Fruit fly (Drosophila melanogaster) whole organism, embryonic: ENCODE data around the gene SkpC.

Source experiments
- CG10209 ChIP-seq: fragments of 200-800 bp; sonication (Bioruptor generic); optimal IDR thresholded peaks from 3 replicates; lab custom pipeline; 2017; ENCODE audit warnings: missing biosample characterization, mild to moderate bottlenecking, missing genetic modification characterization, missing genetic modification reagents
- CG10431 ChIP-seq: fragments of 200-800 bp; sonication (Bioruptor generic); optimal IDR thresholded peaks from 3 replicates; lab custom pipeline; 2018; ENCODE audit warnings: missing biosample characterization, mild to moderate bottlenecking, missing genetic modification characterization
- CG10959 ChIP-seq: fragments of 200-800 bp; sonication (Bioruptor generic); IDR thresholded peaks from 2 replicates; pipeline ENCODE4 v1.3.6; 2022; ENCODE audit warnings: missing biosample characterization, missing genetic modification characterization
- CG11247 ChIP-seq: fragments of 200-800 bp; sonication (Bioruptor generic); IDR thresholded peaks from 2 replicates; pipeline ENCODE4 v1.3.6; 2022; ENCODE audit warnings: missing biosample characterization, missing genetic modification characterization
- CG11723 ChIP-seq: fragments of 200-800 bp; sonication (Bioruptor generic); optimal IDR thresholded peaks from 2 replicates; lab custom pipeline; 2017; ENCODE audit warnings: missing biosample characterization, mild to moderate bottlenecking, missing genetic modification characterization
- CG12236 ChIP-seq: fragments of 200-800 bp; sonication (Bioruptor generic); optimal IDR thresholded peaks from 2 replicates; lab custom pipeline; 2016; ENCODE audit warnings: missing biosample characterization, missing genetic modification characterization
- CG15269 ChIP-seq: fragments of 200-800 bp; sonication (Bioruptor generic); optimal IDR thresholded peaks from 2 replicates; lab custom pipeline; 2018; ENCODE audit warnings: missing biosample characterization, mild to moderate bottlenecking, missing genetic modification characterization, moderate library complexity
- CG17612 ChIP-seq: fragments of 200-800 bp; sonication (Bioruptor generic); IDR thresholded peaks from 2 replicates; pipeline ENCODE4 v1.3.6; 2022; ENCODE audit warnings: missing biosample characterization, missing genetic modification characterization
- CG32772 ChIP-seq: fragments of 200-800 bp; sonication (Bioruptor generic); IDR thresholded peaks from 2 replicates; pipeline ENCODE4 v1.3.6; 2022; ENCODE audit warnings: missing biosample characterization, missing genetic modification characterization
- CG3281 ChIP-seq: fragments of 200-800 bp; sonication (Bioruptor generic); optimal IDR thresholded peaks from 3 replicates; lab custom pipeline; 2017; ENCODE audit warnings: missing biosample characterization, mild to moderate bottlenecking, missing genetic modification characterization
- CG3407 ChIP-seq: fragments of 200-800 bp; sonication (Bioruptor generic); optimal IDR thresholded peaks from 2 replicates; lab custom pipeline; 2018; ENCODE audit warnings: missing biosample characterization, mild to moderate bottlenecking, missing genetic modification characterization
- CG4707 ChIP-seq: fragments of 200-800 bp; sonication (Bioruptor generic); optimal IDR thresholded peaks from 2 replicates; lab custom pipeline; 2018; ENCODE audit warnings: missing biosample characterization, mild to moderate bottlenecking, missing genetic modification characterization, moderate library complexity
- CG4820 ChIP-seq: fragments of 200-800 bp; sonication (Bioruptor generic); optimal IDR thresholded peaks from 3 replicates; lab custom pipeline; 2016; ENCODE audit warnings: missing biosample characterization, missing genetic modification characterization
- CG5180 ChIP-seq: fragments of 200-800 bp; sonication (Bioruptor generic); optimal IDR thresholded peaks from 3 replicates; lab custom pipeline; 2017; ENCODE audit warnings: missing biosample characterization, missing genetic modification characterization, mild to moderate bottlenecking, moderate library complexity, missing genetic modification reagents
- CG5245 ChIP-seq: fragments of 200-800 bp; sonication (Bioruptor generic); optimal IDR thresholded peaks from 3 replicates; lab custom pipeline; 2016; ENCODE audit warnings: missing biosample characterization, missing genetic modification characterization
- CG8359 ChIP-seq: fragments of 200-800 bp; sonication (Bioruptor generic); optimal IDR thresholded peaks from 2 replicates; lab custom pipeline; 2017; ENCODE audit warnings: missing biosample characterization, mild to moderate bottlenecking, missing genetic modification characterization, borderline replicate concordance
- Dref ChIP-seq: fragments of 200-800 bp; sonication (Bioruptor generic); IDR thresholded peaks from 2 replicates; pipeline ENCODE4 v1.3.6; 2022; ENCODE audit warnings: missing biosample characterization, missing genetic modification characterization
- HLH54F ChIP-seq: fragments of 200-800 bp; sonication (Bioruptor generic); optimal IDR thresholded peaks from 3 replicates; lab custom pipeline; 2016; ENCODE audit warnings: missing biosample characterization, missing genetic modification characterization
- Mad ChIP-seq: fragments of 200-800 bp; sonication (Bioruptor generic); optimal IDR thresholded peaks from 2 replicates; lab custom pipeline; 2016; ENCODE audit warnings: missing biosample characterization, missing genetic modification characterization
- Med ChIP-seq: fragments of 200-800 bp; sonication (Bioruptor generic); peaks from one replicate; lab custom pipeline; 2016; ENCODE audit warnings: missing biosample characterization, missing genetic modification characterization, mild to moderate bottlenecking, inconsistent platforms, moderate library complexity
- NFAT ChIP-seq: fragments of 200-800 bp; sonication (Bioruptor generic); IDR thresholded peaks from 2 replicates; pipeline ENCODE4 v1.3.6; 2022; ENCODE audit warnings: missing biosample characterization, missing genetic modification characterization
- Nf-YA ChIP-seq: fragments of 200-800 bp; sonication (Bioruptor generic); IDR thresholded peaks from 2 replicates; pipeline ENCODE4 v1.3.6; 2022; ENCODE audit warnings: missing biosample characterization, missing genetic modification characterization
- Poxn ChIP-seq: fragments of 200-800 bp; sonication (Bioruptor generic); IDR thresholded peaks from 2 replicates; pipeline ENCODE4 v1.3.6; 2022; ENCODE audit warnings: missing biosample characterization, missing genetic modification characterization
- Rx ChIP-seq: fragments of 200-800 bp; sonication (Bioruptor generic); IDR thresholded peaks from 2 replicates; pipeline ENCODE4 v1.3.6; 2022; ENCODE audit warnings: missing biosample characterization, missing genetic modification characterization
- Six4 ChIP-seq: fragments of 200-800 bp; sonication (Bioruptor generic); optimal IDR thresholded peaks from 2 replicates; lab custom pipeline; 2016; ENCODE audit warnings: missing biosample characterization, missing genetic modification characterization
- Sox100B ChIP-seq: fragments of 200-800 bp; sonication (Bioruptor generic); optimal IDR thresholded peaks from 3 replicates; lab custom pipeline; 2018; ENCODE audit warnings: missing biosample characterization, mild to moderate bottlenecking, missing genetic modification characterization
- bowl ChIP-seq: fragments of 200-800 bp; sonication (Bioruptor generic); IDR thresholded peaks from 2 replicates; pipeline ENCODE4 v1.3.6; 2022; ENCODE audit warnings: missing biosample characterization, missing genetic modification characterization
- caup ChIP-seq: fragments of 200-800 bp; sonication (Bioruptor generic); optimal IDR thresholded peaks from 3 replicates; lab custom pipeline; 2017; ENCODE audit warnings: missing biosample characterization, mild to moderate bottlenecking, missing genetic modification characterization, moderate library complexity; ENCODE audit not compliant: severe bottlenecking
- ci ChIP-seq: fragments of 200-800 bp; sonication (Bioruptor generic); IDR thresholded peaks from 3 replicates; pipeline ENCODE4 v1.3.6; 2022; ENCODE audit warnings: missing biosample characterization, missing genetic modification characterization
- croc ChIP-seq: fragments of 200-800 bp; sonication (Bioruptor generic); conservative IDR thresholded peaks from 3 replicates; pipeline ENCODE4 v1.3.6; 2022; ENCODE audit warnings: missing biosample characterization, missing genetic modification characterization
- cwo ChIP-seq: fragments of 200-800 bp; sonication (Bioruptor generic); optimal IDR thresholded peaks from 3 replicates; lab custom pipeline; 2017; ENCODE audit warnings: missing biosample characterization, missing genetic modification characterization, mild to moderate bottlenecking, moderate library complexity, missing genetic modification reagents
- dan ChIP-seq: fragments of 200-800 bp; sonication (Bioruptor generic); IDR thresholded peaks from 2 replicates; pipeline ENCODE4 v1.3.6; 2022; ENCODE audit warnings: missing biosample characterization, missing genetic modification characterization
- danr ChIP-seq: fragments of 200-800 bp; sonication (Bioruptor generic); IDR thresholded peaks from 2 replicates; pipeline ENCODE4 v1.3.6; 2022; ENCODE audit warnings: missing biosample characterization, missing genetic modification characterization
- fd64A ChIP-seq: fragments of 200-800 bp; sonication (Bioruptor generic); optimal IDR thresholded peaks from 3 replicates; lab custom pipeline; 2018; ENCODE audit warnings: missing biosample characterization, mild to moderate bottlenecking, missing genetic modification characterization
- gcm2 ChIP-seq: fragments of 200-800 bp; sonication (Bioruptor generic); optimal IDR thresholded peaks from 2 replicates; lab custom pipeline; 2016; ENCODE audit warnings: missing biosample characterization, missing genetic modification characterization
- gfzf ChIP-seq: fragments of 200-800 bp; sonication (Bioruptor generic); optimal IDR thresholded peaks from 2 replicates; lab custom pipeline; 2016; ENCODE audit warnings: missing biosample characterization, mild to moderate bottlenecking, missing genetic modification characterization, moderate library complexity
- jing ChIP-seq: fragments of 200-800 bp; sonication (Bioruptor generic); optimal IDR thresholded peaks from 2 replicates; lab custom pipeline; 2018; ENCODE audit warnings: missing biosample characterization, mild to moderate bottlenecking, missing genetic modification characterization
- kah ChIP-seq: fragments of 200-800 bp; sonication (Bioruptor generic); optimal IDR thresholded peaks from 2 replicates; lab custom pipeline; 2018; ENCODE audit warnings: missing biosample characterization, mild to moderate bottlenecking, missing genetic modification characterization
- lola ChIP-seq, 3 experiments: fragments of >200 bp in 2 of 3; fragments of 200-800 bp in 1 of 3; sonication (Bioruptor generic) in 1 of 3; optimal IDR thresholded peaks; 2 replicates each; lab custom pipeline; 2017 to 2019; ENCODE audit warnings: missing biosample characterization in 3 of 3, missing genetic modification characterization in 3 of 3, mild to moderate bottlenecking in 1 of 3, moderate library complexity in 1 of 3
- oc ChIP-seq: fragments of 200-800 bp; sonication (Bioruptor generic); optimal IDR thresholded peaks from 2 replicates; lab custom pipeline; 2018; ENCODE audit warnings: missing biosample characterization, mild to moderate bottlenecking, missing genetic modification characterization, moderate library complexity
- odd ChIP-seq: fragments of 200-800 bp; sonication (Bioruptor generic); optimal IDR thresholded peaks from 2 replicates; lab custom pipeline; 2017; ENCODE audit warnings: missing biosample characterization, mild to moderate bottlenecking, missing genetic modification characterization
- peb ChIP-seq: fragments of 200-800 bp; sonication (Bioruptor generic); IDR thresholded peaks from 2 replicates; pipeline ENCODE4 v1.3.6; 2022; ENCODE audit warnings: missing biosample characterization, missing genetic modification characterization
- pita ChIP-seq: fragments of 200-800 bp; sonication (Bioruptor generic); optimal IDR thresholded peaks from 2 replicates; lab custom pipeline; 2017; ENCODE audit warnings: missing biosample characterization, mild to moderate bottlenecking, missing genetic modification characterization
- pnt ChIP-seq: fragments of 200-800 bp; sonication (Bioruptor generic); optimal IDR thresholded peaks from 3 replicates; lab custom pipeline; 2016; ENCODE audit warnings: missing biosample characterization, missing genetic modification characterization
- sd ChIP-seq: fragments of 200-800 bp; sonication (Bioruptor generic); optimal IDR thresholded peaks from 3 replicates; lab custom pipeline; 2018; ENCODE audit warnings: missing biosample characterization, mild to moderate bottlenecking, missing genetic modification characterization, moderate library complexity
- sisA ChIP-seq: fragments of 200-800 bp; sonication (Bioruptor generic); IDR thresholded peaks from 2 replicates; pipeline ENCODE4 v1.3.6; 2022; ENCODE audit warnings: missing biosample characterization, missing genetic modification characterization
- slou ChIP-seq: fragments of 200-800 bp; sonication (Bioruptor generic); optimal IDR thresholded peaks from 3 replicates; lab custom pipeline; 2016; ENCODE audit warnings: missing biosample characterization, missing genetic modification characterization
- vfl ChIP-seq: fragments of 200-800 bp; sonication (Bioruptor generic); optimal IDR thresholded peaks from 2 replicates; lab custom pipeline; 2016; ENCODE audit warnings: missing biosample characterization, missing genetic modification characterization
- yki ChIP-seq: fragments of >200 bp; optimal IDR thresholded peaks from 3 replicates; lab custom pipeline; 2018
- zen ChIP-seq: fragments of 200-800 bp; sonication (Bioruptor generic); optimal IDR thresholded peaks from 3 replicates; lab custom pipeline; 2018; ENCODE audit warnings: missing biosample characterization, mild to moderate bottlenecking, missing genetic modification characterization, moderate library complexity

The SkpC gene

dm6 chrX:19769821-19770519 is 45.9 kb upstream of the SkpC start (continued):
- TF ChIP-seq pnt (GFP tag; lab: Kevin White, UChicago) (peak; percentile 21), caup (no peak), CG11247 (GFP tag; lab: Robert Waterston, UW) (no peak), fd64A (GFP tag; lab: Kevin White, UChicago) (no peak), dan (GFP tag; lab: Robert Waterston, UW) (no peak), cwo (GFP tag; lab: Kevin White, UChicago) (no peak), jing (GFP tag; lab: Kevin White, UChicago) (no peak), Rx (GFP tag; lab: Robert Waterston, UW) (no peak), CG10431 (GFP tag; lab: Kevin White, UChicago) (no peak), CG32772 (0 out of 2 replicates have a peak, but pooled peaks have one; percentile 13), CG17612 (GFP tag; lab: Robert Waterston, UW) (no peak), sd (tag; lab: Kevin White, UChicago) (no peak), CG11723 (GFP tag; lab: Kevin White, UChicago) (no peak), pita (no peak), slou (GFP tag; lab: Kevin White, UChicago) (no peak), CG4707 (GFP tag; lab: Kevin White, UChicago) (no peak), yki (no peak), CG4820 (peak; percentile 54), vfl (GFP tag; lab: Kevin White, UChicago) (no peak), CG8359 (GFP tag; lab: Kevin White, UChicago) (no peak), Sox100B (GFP tag; lab: Kevin White, UChicago) (peak; percentile 32), CG5245 (GFP tag; lab: Kevin White, UChicago) (peak; percentile 26), gfzf (no peak), CG15269 (tag; lab: Kevin White, UChicago) (peak; percentile 3), Med (GFP tag; lab: Kevin White, UChicago) (peak; percentile 78), Six4 (peak; percentile 42), NFAT (GFP tag; lab: Robert Waterston, UW) (no peak), bowl (GFP tag; lab: Robert Waterston, UW) (no peak), HLH54F (GFP tag; lab: Kevin White, UChicago) (peak; percentile 15), zen (tag; lab: Kevin White, UChicago) (peak; percentile 77), CG5180 (GFP tag; lab: Kevin White, UChicago) (no peak), Mad (GFP tag; lab: Kevin White, UChicago) (peak; percentile 3), oc (tag; lab: Kevin White, UChicago) (peak; percentile 77), CG10209 (GFP tag; lab: Kevin White, UChicago) (peak; percentile 30), Dref (GFP tag; lab: Robert Waterston, UW) (no peak), lola (GFP tag; optimal IDR thresholded peaks at IDR 0.05; lab: Kevin White, UChicago) (peak in 1 of 3 experiments; percentile 76), Poxn (GFP tag; lab: Robert Waterston, UW) (no peak), CG3407 (GFP tag; lab: Kevin White, UChicago) (peak; percentile 4), gcm2 (GFP tag; lab: Kevin White, UChicago) (no peak), croc (GFP tag; lab: Robert Waterston, UW) (0 out of 3 replicates have a peak, but pooled peaks have one; percentile 23), peb (GFP tag; lab: Robert Waterston, UW) (no peak), CG3281 (GFP tag; lab: Kevin White, UChicago) (no peak), ci (peak; percentile 67; the same call in 2 of the 3 replicates), CG10959 (GFP tag; lab: Robert Waterston, UW) (0 out of 2 replicates have a peak, but pooled peaks have one; percentile 45), Nf-YA (GFP tag; lab: Robert Waterston, UW) (no peak), kah (GFP tag; lab: Kevin White, UChicago) (no peak), sisA (GFP tag; lab: Robert Waterston, UW) (0 out of 2 replicates have a peak, but pooled peaks have one; percentile 17), odd (GFP tag; lab: Kevin White, UChicago) (no peak), danr (no peak), CG12236 (GFP tag; lab: Kevin White, UChicago) (peak; percentile 53)
